Worm (Caenorhabditis elegans): ENCODE measurements around the gene lys-5.
A peak's percentile ranks its signal among the peaks of the same experiment; 100 is the strongest.

DNA sequence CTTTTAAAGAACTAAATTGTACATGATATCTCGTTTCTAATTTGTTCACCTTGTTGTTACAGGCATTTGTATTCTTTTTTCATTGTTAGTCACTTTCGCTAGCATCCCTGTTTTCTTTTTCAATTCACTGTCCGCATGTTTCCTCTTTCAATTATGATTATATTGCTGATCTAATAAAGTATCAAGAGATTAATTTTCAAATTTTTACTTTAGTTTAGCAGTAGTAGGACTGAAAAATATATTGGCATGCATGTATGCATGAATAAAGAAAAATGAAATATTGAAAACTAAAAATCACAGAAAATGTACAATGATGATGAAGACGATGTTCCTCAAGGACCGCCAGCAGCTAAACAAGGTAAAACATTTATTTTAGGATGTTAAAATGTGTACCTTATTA lies 12.6 kb upstream of the lys-5 start, which contains the start of gene rbm-17:
- TF ChIP-seq unc-62 (GFP tag; optimal IDR thresholded peaks at IDR 0.05 in 1 of 2) (peak in 1 of 2 experiments; percentile 1), unc-62 (tag; optimal IDR thresholded peaks at IDR 0.05) (no peak), nhr-237 (tag; optimal IDR thresholded peaks at IDR 0.05) (no peak), tag-97 (GFP tag; IDR thresholded peaks at IDR 0.05) (no peak), lir-3 (tag; optimal IDR thresholded peaks at IDR 0.05) (no peak), fos-1 (tag; optimal IDR thresholded peaks at IDR 0.05) (no peak), snpc-4 (tag; optimal IDR thresholded peaks at IDR 0.05) (no peak), saeg-2 (GFP tag; IDR thresholded peaks at IDR 0.05) (no peak), lin-13 (GFP tag; optimal IDR thresholded peaks at IDR 0.05) (no peak), nhr-25 (tag; optimal IDR thresholded peaks at IDR 0.05; ENCODE audit: borderline replicate concordance, insufficient read depth) (no peak), skn-1 (tag; optimal IDR thresholded peaks at IDR 0.05) (no peak), ces-1 (GFP tag; optimal IDR thresholded peaks at IDR 0.05) (no peak), pqm-1 (tag; optimal IDR thresholded peaks at IDR 0.05) (no peak), zfp-3 (GFP tag; conservative IDR thresholded peaks at IDR 0.05) (no peak), madf-9 (GFP tag; conservative IDR thresholded peaks at IDR 0.05) (no peak)
